Worm (Caenorhabditis elegans) whole organism, L1 larva: ENCODE measurements around the gene C33D9.10.

ENCODE experiments used
- C04F5.9 ChIP-seq: sonication (generic microtip); optimal IDR thresholded peaks from 2 replicates; lab custom pipeline; 2016; ENCODE audit warnings: missing genetic modification characterization, missing compliant biosample characterization
- C16A3.4 ChIP-seq: fragments of 150-350 bp; optimal IDR thresholded peaks from 2 replicates; lab custom pipeline; 2014; ENCODE audit warnings: missing biosample characterization, missing genetic modification characterization
- Y116A8C.19 ChIP-seq: sonication (generic microtip); optimal IDR thresholded peaks from 2 replicates; lab custom pipeline; 2016; ENCODE audit warnings: missing compliant biosample characterization, missing genetic modification characterization, borderline replicate concordance
- ama-1 ChIP-seq: fragments of 150-350 bp; optimal IDR thresholded peaks from 2 replicates; lab custom pipeline; 2014
- blmp-1 ChIP-seq: fragments of 150-350 bp; optimal IDR thresholded peaks from 2 replicates; lab custom pipeline; 2014; ENCODE audit warnings: missing biosample characterization, missing genetic modification characterization
- ceh-82 ChIP-seq, 3 experiments: fragments of 150-350 bp in 1 of 3; sonication (generic microtip) in 2 of 3; optimal IDR thresholded peaks; 2 replicates each; lab custom pipeline; 2014 to 2017; ENCODE audit warnings: missing biosample characterization in 3 of 3, missing genetic modification characterization in 3 of 3
- dpl-1 ChIP-seq, 3 experiments: fragments of 150-350 bp in 2 of 3; sonication (generic microtip) in 1 of 3; optimal IDR thresholded peaks; 2 replicates each; lab custom pipeline; 2014 to 2017; ENCODE audit warnings: missing biosample characterization in 3 of 3, missing genetic modification characterization in 3 of 3, missing genetic modification reagents in 3 of 3
- efl-1 ChIP-seq, 4 experiments: fragments of 150-350 bp; optimal IDR thresholded peaks in 3 of 4; peaks in 1 of 4; 1 replicate in 1 of 4; 2 replicates in 3 of 4; lab custom pipeline; 2014; ENCODE audit warnings: missing biosample characterization in 2 of 4, missing genetic modification characterization in 2 of 4, missing genetic modification reagents in 2 of 4
- egl-27 ChIP-seq, 2 experiments: fragments of 150-350 bp in 1 of 2; sonication (generic microtip); optimal IDR thresholded peaks; 3 replicates each; lab custom pipeline; 2017 to 2018; ENCODE audit warnings: missing biosample characterization in 2 of 2, missing genetic modification characterization in 2 of 2, missing genetic modification reagents in 2 of 2
- elt-2 ChIP-seq: sonication (generic microtip); optimal IDR thresholded peaks from 2 replicates; lab custom pipeline; 2016; ENCODE audit warnings: missing genetic modification characterization, mild to moderate bottlenecking, inconsistent platforms, missing compliant biosample characterization, missing genetic modification reagents
- elt-3 ChIP-seq, 6 experiments: fragments of 150-350 bp in 1 of 6; sonication (generic microtip); optimal IDR thresholded peaks; 2 replicates each; lab custom pipeline; 2017 to 2018; ENCODE audit warnings: missing biosample characterization in 6 of 6, missing genetic modification characterization in 6 of 6, inconsistent platforms in 1 of 6
- ets-5 ChIP-seq: fragments of 200-800 bp; sonication (Bioruptor generic); IDR thresholded peaks from 2 replicates; pipeline ENCODE4 v1.3.6; 2022; ENCODE audit warnings: missing genetic modification characterization, missing compliant biosample characterization
- fkh-10 ChIP-seq: sonication (generic microtip); optimal IDR thresholded peaks from 2 replicates; lab custom pipeline; 2017; ENCODE audit warnings: missing biosample characterization, missing genetic modification reagents, missing genetic modification characterization
- fkh-8 ChIP-seq: sonication (generic microtip); optimal IDR thresholded peaks from 2 replicates; lab custom pipeline; 2016; ENCODE audit warnings: mild to moderate bottlenecking, missing genetic modification characterization, missing compliant biosample characterization
- hlh-17 ChIP-seq: fragments of 200-800 bp; sonication (Bioruptor generic); optimal IDR thresholded peaks from 2 replicates; lab custom pipeline; 2018; ENCODE audit warnings: missing genetic modification characterization, mild to moderate bottlenecking, missing compliant biosample characterization, moderate library complexity, borderline replicate concordance
- hpl-2 ChIP-seq: fragments of 150-350 bp; optimal IDR thresholded peaks from 2 replicates; lab custom pipeline; 2014; ENCODE audit warnings: missing biosample characterization, missing genetic modification reagents, missing genetic modification characterization
- irx-1 ChIP-seq: sonication (generic microtip); optimal IDR thresholded peaks from 2 replicates; lab custom pipeline; 2016; ENCODE audit warnings: missing genetic modification characterization, missing compliant biosample characterization
- isw-1 ChIP-seq: fragments of 200-800 bp; sonication (Bioruptor generic); IDR thresholded peaks from 2 replicates; pipeline ENCODE4 v1.3.6; 2022; ENCODE audit warnings: missing genetic modification characterization, missing compliant biosample characterization
- jun-1 ChIP-seq: fragments of 150-350 bp; optimal IDR thresholded peaks from 2 replicates; lab custom pipeline; 2014; ENCODE audit warnings: missing biosample characterization, missing genetic modification reagents, missing genetic modification characterization
- lin-13 ChIP-seq: fragments of 150-350 bp; optimal IDR thresholded peaks from 2 replicates; lab custom pipeline; 2014; ENCODE audit warnings: missing biosample characterization, missing genetic modification reagents, missing genetic modification characterization
- lin-14 ChIP-seq: fragments of 200-800 bp; sonication (Bioruptor generic); optimal IDR thresholded peaks from 2 replicates; lab custom pipeline; 2018; ENCODE audit warnings: mild to moderate bottlenecking, missing genetic modification characterization, moderate library complexity, missing compliant biosample characterization
- lin-15B ChIP-seq: fragments of 150-350 bp; sonication (generic microtip); optimal IDR thresholded peaks from 3 replicates; lab custom pipeline; 2014; ENCODE audit warnings: missing biosample characterization, missing genetic modification characterization
- lin-35 ChIP-seq, 2 experiments: fragments of 150-350 bp; optimal IDR thresholded peaks; 2 replicates each; lab custom pipeline; 2014; ENCODE audit warnings: missing biosample characterization in 2 of 2, missing genetic modification characterization in 2 of 2, missing genetic modification reagents in 2 of 2
- lsy-2 ChIP-seq, 2 experiments: fragments of 150-350 bp; optimal IDR thresholded peaks; 2 replicates each; lab custom pipeline; 2014; ENCODE audit warnings: missing biosample characterization in 2 of 2, missing genetic modification characterization in 2 of 2
- mdl-1 ChIP-seq, 2 experiments: fragments of 150-350 bp; optimal IDR thresholded peaks; 2 replicates each; lab custom pipeline; 2014 to 2017; ENCODE audit warnings: missing biosample characterization in 2 of 2, missing genetic modification characterization in 2 of 2, inconsistent platforms in 1 of 2
- mef-2 ChIP-seq: fragments of 150-350 bp; optimal IDR thresholded peaks from 2 replicates; lab custom pipeline; 2014; ENCODE audit warnings: missing biosample characterization, missing genetic modification characterization
- mep-1 ChIP-seq: fragments of 150-350 bp; optimal IDR thresholded peaks from 2 replicates; lab custom pipeline; 2014; ENCODE audit warnings: missing biosample characterization, missing genetic modification characterization
- nhr-19 ChIP-seq: fragments of 200-800 bp; sonication (Bioruptor generic); conservative IDR thresholded peaks from 2 replicates; pipeline ENCODE4 v1.3.6; 2022; ENCODE audit warnings: missing genetic modification characterization, missing compliant biosample characterization
- nhr-20 ChIP-seq: sonication (generic microtip); optimal IDR thresholded peaks from 2 replicates; lab custom pipeline; 2016; ENCODE audit warnings: mild to moderate bottlenecking, missing genetic modification characterization, missing compliant biosample characterization
- nhr-237 ChIP-seq: fragments of 150-350 bp; optimal IDR thresholded peaks from 2 replicates; lab custom pipeline; 2014; ENCODE audit warnings: missing biosample characterization, missing genetic modification characterization
- nhr-47 ChIP-seq: sonication (generic microtip); optimal IDR thresholded peaks from 2 replicates; lab custom pipeline; 2016; ENCODE audit warnings: mild to moderate bottlenecking, missing genetic modification characterization, moderate library complexity, missing compliant biosample characterization
- nhr-71 ChIP-seq: sonication (generic microtip); optimal IDR thresholded peaks from 2 replicates; lab custom pipeline; 2016; ENCODE audit warnings: mild to moderate bottlenecking, missing genetic modification characterization, moderate library complexity, missing compliant biosample characterization
- nhr-77 ChIP-seq: fragments of 150-350 bp; optimal IDR thresholded peaks from 2 replicates; lab custom pipeline; 2014; ENCODE audit warnings: missing biosample characterization, missing genetic modification characterization
- nhr-85 ChIP-seq: sonication (generic microtip); peaks from one replicate; lab custom pipeline; 2016; ENCODE audit warnings: missing genetic modification characterization, inconsistent platforms, missing compliant biosample characterization
- nhr-90 ChIP-seq: sonication (generic microtip); optimal IDR thresholded peaks from 2 replicates; lab custom pipeline; 2016; ENCODE audit warnings: mild to moderate bottlenecking, missing genetic modification characterization, missing compliant biosample characterization; ENCODE audit not compliant: poor library complexity
- pag-3 ChIP-seq: sonication (generic microtip); optimal IDR thresholded peaks from 2 replicates; lab custom pipeline; 2017; ENCODE audit warnings: missing genetic modification characterization, mild to moderate bottlenecking, missing compliant biosample characterization, antibody characterized with exemption, borderline replicate concordance; ENCODE audit not compliant: insufficient read depth
- pax-3 ChIP-seq: fragments of 200-800 bp; sonication (Bioruptor generic); optimal IDR thresholded peaks from 2 replicates; lab custom pipeline; 2018; ENCODE audit warnings: mild to moderate bottlenecking, missing genetic modification characterization, moderate library complexity, missing compliant biosample characterization
- pqm-1 ChIP-seq: sonication (generic microtip); optimal IDR thresholded peaks from 3 replicates; lab custom pipeline; 2017; ENCODE audit warnings: missing biosample characterization, missing genetic modification characterization
- rnt-1 ChIP-seq: sonication (generic microtip); optimal IDR thresholded peaks from 2 replicates; lab custom pipeline; 2016; ENCODE audit warnings: mild to moderate bottlenecking, missing genetic modification characterization, moderate library complexity, missing compliant biosample characterization
- snpc-4 ChIP-seq: fragments of 150-350 bp; optimal IDR thresholded peaks from 2 replicates; lab custom pipeline; 2014; ENCODE audit warnings: missing biosample characterization, missing genetic modification characterization
- snu-23 ChIP-seq: sonication (generic microtip); optimal IDR thresholded peaks from 2 replicates; lab custom pipeline; 2016; ENCODE audit warnings: missing genetic modification characterization, missing compliant biosample characterization
- sptf-1 ChIP-seq: fragments of 150-350 bp; optimal IDR thresholded peaks from 2 replicates; lab custom pipeline; 2014; ENCODE audit warnings: missing biosample characterization, missing genetic modification characterization
- swsn-7 ChIP-seq: sonication (generic microtip); optimal IDR thresholded peaks from 2 replicates; lab custom pipeline; 2016; ENCODE audit warnings: missing genetic modification characterization, missing compliant biosample characterization
- tbx-2 ChIP-seq: sonication (generic microtip); optimal IDR thresholded peaks from 2 replicates; lab custom pipeline; 2016; ENCODE audit warnings: missing genetic modification characterization, missing compliant biosample characterization
- tlp-1 ChIP-seq: fragments of 150-350 bp; optimal IDR thresholded peaks from 2 replicates; lab custom pipeline; 2014; ENCODE audit warnings: missing biosample characterization, missing genetic modification characterization
- unc-86 ChIP-seq: sonication (generic microtip); optimal IDR thresholded peaks from 2 replicates; lab custom pipeline; 2016; ENCODE audit warnings: missing genetic modification characterization, missing compliant biosample characterization
- vab-15 ChIP-seq: sonication (generic microtip); optimal IDR thresholded peaks from 2 replicates; lab custom pipeline; 2017; ENCODE audit warnings: missing genotype, mild to moderate bottlenecking, missing genetic modification characterization, missing compliant biosample characterization
- xbp-1 ChIP-seq: sonication (generic microtip); optimal IDR thresholded peaks from 2 replicates; lab custom pipeline; 2016; ENCODE audit warnings: missing genetic modification characterization, missing compliant biosample characterization
- zag-1 ChIP-seq: fragments of 150-350 bp; optimal IDR thresholded peaks from 2 replicates; lab custom pipeline; 2014; ENCODE audit warnings: missing biosample characterization, missing genetic modification characterization
- zip-4 ChIP-seq: fragments of 200-800 bp; sonication (Bioruptor generic); optimal IDR thresholded peaks from 2 replicates; lab custom pipeline; 2018; ENCODE audit warnings: mild to moderate bottlenecking, missing genetic modification characterization, moderate library complexity, missing compliant biosample characterization
- ztf-11 ChIP-seq, 2 experiments: sonication (generic microtip); optimal IDR thresholded peaks; 2 replicates each; lab custom pipeline; 2016 to 2017; ENCODE audit warnings: missing genetic modification characterization in 2 of 2, missing biosample characterization in 1 of 2, missing compliant biosample characterization in 1 of 2
- ztf-4 ChIP-seq: fragments of 150-350 bp; optimal IDR thresholded peaks from 2 replicates; lab custom pipeline; 2014; ENCODE audit warnings: missing biosample characterization, missing genetic modification characterization

Gene C33D9.10

DNA sequence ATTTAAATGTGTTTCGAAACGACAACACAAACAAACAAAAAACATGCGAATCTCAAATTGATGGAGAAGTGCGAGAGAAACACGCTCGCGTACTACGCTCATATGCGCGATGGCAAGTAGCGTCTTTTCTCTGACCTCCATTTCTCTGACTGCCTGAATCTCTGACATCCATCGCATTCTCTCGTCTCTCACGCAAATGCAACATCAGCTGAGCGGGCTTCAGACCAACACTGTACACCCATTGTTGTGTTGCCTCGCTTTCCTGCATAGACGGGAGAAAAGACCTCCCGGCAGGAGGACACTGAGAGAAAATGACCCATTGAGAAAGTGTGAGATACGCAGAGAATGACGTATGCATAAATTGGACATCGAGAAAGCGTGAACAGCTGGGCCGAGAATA lies 5.8 kb downstream of the C33D9.10 start:
- peak; percentile 56 for TF ChIP-seq swsn-7 (tag; lab: Kevin White, UChicago)
- TF ChIP-seq sptf-1 (tag; lab: Kevin White, UChicago) = no peak
- TF ChIP-seq lin-13 = peak; percentile 39
- TF ChIP-seq nhr-47 = peak; percentile 68
- TF ChIP-seq isw-1 = peak; percentile 15; the same call in 1 of the 2 replicates
- peak; percentile 40 to 59 (median 53) for TF ChIP-seq dpl-1 (GFP tag; optimal IDR thresholded peaks at IDR 0.05; lab: Kevin White, UChicago)
- TF ChIP-seq C04F5.9 (tag; lab: Kevin White, UChicago) = no peak
- TF ChIP-seq mdl-1 (tag; optimal IDR thresholded peaks at IDR 0.05; lab: Kevin White, UChicago) = peak in 1 of 2 experiments; percentile 85
- TF ChIP-seq ceh-82 (tag; optimal IDR thresholded peaks at IDR 0.05; lab: Kevin White, UChicago) = peak; percentile 7 to 70 (median 18)
- peak; percentile 80 for TF ChIP-seq mep-1 (tag; lab: Kevin White, UChicago)
- TF ChIP-seq lsy-2 (tag; optimal IDR thresholded peaks at IDR 0.05; lab: Kevin White, UChicago) = peak; percentile 71 to 83
- TF ChIP-seq zip-4 (GFP tag; lab: Kevin White, UChicago) = no peak
- no peak for TF ChIP-seq fkh-10 (GFP tag; lab: Kevin White, UChicago)
- TF ChIP-seq ztf-11 (tag; optimal IDR thresholded peaks at IDR 0.05; lab: Kevin White, UChicago) = peak in 1 of 2 experiments; percentile 31
- peak; percentile 81 for TF ChIP-seq nhr-20 (tag; lab: Kevin White, UChicago)
- TF ChIP-seq xbp-1 (tag; lab: Kevin White, UChicago) = peak; percentile 61
- peak; percentile 32 for TF ChIP-seq nhr-237 (tag; lab: Kevin White, UChicago)
- peak; percentile 47 for TF ChIP-seq ztf-4
- TF ChIP-seq ama-1 (lab: Kevin White, UChicago) = no peak
- TF ChIP-seq fkh-8 (tag; lab: Kevin White, UChicago) = no peak
- TF ChIP-seq efl-1 (optimal IDR thresholded peaks at IDR 0.05; lab: Kevin White, UChicago) = peak; percentile 68 to 70
- TF ChIP-seq efl-1 (GFP tag; optimal IDR thresholded peaks at IDR 0.05 in 1 of 2; lab: Kevin White, UChicago) = peak; percentile 32 to 94
- no peak for TF ChIP-seq pax-3 (tag; lab: Kevin White, UChicago)
- no peak for TF ChIP-seq Y116A8C.19
- TF ChIP-seq tlp-1 (tag; lab: Kevin White, UChicago) = no peak
- peak; percentile 62 for TF ChIP-seq nhr-19 (GFP tag; lab: Robert Waterston, UW)
- TF ChIP-seq C16A3.4 (tag; lab: Kevin White, UChicago) = peak; percentile 83
- TF ChIP-seq elt-2 = peak; percentile 43
- peak; percentile 46 for TF ChIP-seq hpl-2 (GFP tag; lab: Kevin White, UChicago)
- peak; percentile 75 for TF ChIP-seq jun-1 (tag; lab: Kevin White, UChicago)
- TF ChIP-seq tbx-2 (tag; lab: Kevin White, UChicago) = peak; percentile 58
- peak; percentile 78 for TF ChIP-seq pag-3 (tag; lab: Kevin White, UChicago)
- peak; percentile 23 for TF ChIP-seq snpc-4 (tag; lab: Kevin White, UChicago)
- no peak for TF ChIP-seq mef-2 (tag; lab: Kevin White, UChicago)
- TF ChIP-seq ets-5 (GFP tag; lab: Robert Waterston, UW) = no peak
- TF ChIP-seq egl-27 (tag; optimal IDR thresholded peaks at IDR 0.05; lab: Kevin White, UChicago) = peak; percentile 28 to 56
- TF ChIP-seq nhr-71 (tag; lab: Kevin White, UChicago) = peak; percentile 86
- peak in 2 of 6 experiments; percentile 35 to 56 for TF ChIP-seq elt-3 (tag; optimal IDR thresholded peaks at IDR 0.05; lab: Kevin White, UChicago)
- TF ChIP-seq unc-86 = peak; percentile 49
- peak; percentile 84 for TF ChIP-seq snu-23 (GFP tag; lab: Kevin White, UChicago)
- no peak for TF ChIP-seq vab-15 (tag; lab: Kevin White, UChicago)
- TF ChIP-seq pqm-1 (tag; lab: Kevin White, UChicago) = no peak
- TF ChIP-seq zag-1 = no peak
- TF ChIP-seq lin-14 (GFP tag; lab: Kevin White, UChicago) = peak; percentile 97
- peak; percentile 95 for TF ChIP-seq blmp-1 (tag; lab: Kevin White, UChicago)
- TF ChIP-seq nhr-90 = peak; percentile 63
- no peak for TF ChIP-seq lin-15B (tag; lab: Kevin White, UChicago)
- TF ChIP-seq lin-35 (GFP tag; optimal IDR thresholded peaks at IDR 0.05; lab: Kevin White, UChicago) = peak; percentile 52 to 83
- peak; percentile 62 for TF ChIP-seq rnt-1 (tag; lab: Kevin White, UChicago)
- no peak for TF ChIP-seq hlh-17 (GFP tag; lab: Kevin White, UChicago)
- TF ChIP-seq nhr-85 = peak; percentile 99
- TF ChIP-seq nhr-77 = peak; percentile 75
- peak; percentile 62 for TF ChIP-seq irx-1 (tag; lab: Kevin White, UChicago)
